Worm (Caenorhabditis elegans): ENCODE data around the gene sma-2.

- no peak for TF ChIP-seq ztf-4 (tag; optimal IDR thresholded peaks at IDR 0.05)
- TF ChIP-seq pqm-1 (tag; optimal IDR thresholded peaks at IDR 0.05) = no peak
- TF ChIP-seq nhr-28 (tag; optimal IDR thresholded peaks at IDR 0.05) = no peak
- no peak for TF ChIP-seq unc-62 (GFP tag; optimal IDR thresholded peaks at IDR 0.05)
- TF ChIP-seq elt-3 (tag; optimal IDR thresholded peaks at IDR 0.05) = no peak
- TF ChIP-seq sea-2 (GFP tag; optimal IDR thresholded peaks at IDR 0.05) = no peak
- no peak for TF ChIP-seq nhr-25 (tag; optimal IDR thresholded peaks at IDR 0.05)
Measured at ce11 chrIII:8719105-8719504, 30.4 kb upstream of the sma-2 start.
